Fruit fly (Drosophila melanogaster) whole organism, embryonic: Measurements from ENCODE around the gene Or9a.

Experiments used
- Atf-2 ChIP-seq: fragments of 200-800 bp; sonication (Bioruptor generic); optimal IDR thresholded peaks from 2 replicates; lab custom pipeline; 2016; ENCODE audit warnings: missing biosample characterization, missing genetic modification characterization
- Atf6 ChIP-seq: fragments of 200-800 bp; sonication (Bioruptor generic); IDR thresholded peaks from 2 replicates; pipeline ENCODE4 v1.3.6; 2022; ENCODE audit warnings: missing biosample characterization, missing genetic modification characterization
- BtbVII ChIP-seq: fragments of 200-800 bp; sonication (Bioruptor generic); optimal IDR thresholded peaks from 3 replicates; lab custom pipeline; 2017; ENCODE audit warnings: missing biosample characterization, mild to moderate bottlenecking, missing genetic modification characterization
- CG10267 ChIP-seq: fragments of 200-800 bp; sonication (Bioruptor generic); optimal IDR thresholded peaks from 2 replicates; lab custom pipeline; 2018; ENCODE audit warnings: missing biosample characterization, mild to moderate bottlenecking, missing genetic modification characterization, moderate library complexity
- CG11093 ChIP-seq: fragments of 200-800 bp; sonication (Bioruptor generic); IDR thresholded peaks from 3 replicates; pipeline ENCODE4 v1.3.6; 2022; ENCODE audit warnings: missing biosample characterization, missing genetic modification characterization
- CG12071 ChIP-seq: fragments of 200-800 bp; sonication (Bioruptor generic); optimal IDR thresholded peaks from 3 replicates; lab custom pipeline; 2018; ENCODE audit warnings: missing biosample characterization, mild to moderate bottlenecking, missing genetic modification characterization
- CG12659 ChIP-seq: fragments of 200-800 bp; sonication (Bioruptor generic); optimal IDR thresholded peaks from 3 replicates; lab custom pipeline; 2017; ENCODE audit warnings: mild to moderate bottlenecking, missing biosample characterization, missing genetic modification reagents, missing genetic modification characterization
- CG13894 ChIP-seq: fragments of 200-800 bp; sonication (Bioruptor generic); optimal IDR thresholded peaks from 3 replicates; lab custom pipeline; 2018; ENCODE audit warnings: missing biosample characterization, mild to moderate bottlenecking, missing genetic modification characterization, moderate library complexity
- CG14860 ChIP-seq: fragments of 200-800 bp; sonication (Bioruptor generic); IDR thresholded peaks from 3 replicates; pipeline ENCODE4 v1.3.6; 2022; ENCODE audit warnings: missing biosample characterization, missing genetic modification characterization; ENCODE audit not compliant: partially characterized antibody
- CG14965 ChIP-seq: fragments of 200-800 bp; sonication (Bioruptor generic); optimal IDR thresholded peaks from 2 replicates; lab custom pipeline; 2016; ENCODE audit warnings: missing biosample characterization, missing genetic modification characterization, borderline replicate concordance
- CG15601 ChIP-seq: fragments of 200-800 bp; sonication (Bioruptor generic); optimal IDR thresholded peaks from 3 replicates; lab custom pipeline; 2019; ENCODE audit warnings: missing biosample characterization, mild to moderate bottlenecking, missing genetic modification characterization, moderate library complexity
- CG18011 ChIP-seq: fragments of 200-800 bp; sonication (Bioruptor generic); optimal IDR thresholded peaks from 2 replicates; lab custom pipeline; 2017; ENCODE audit warnings: missing biosample characterization, missing genetic modification characterization, mild to moderate bottlenecking, moderate library complexity, missing genotype
- CG3838 ChIP-seq: fragments of 200-800 bp; sonication (Bioruptor generic); optimal IDR thresholded peaks from 3 replicates; lab custom pipeline; 2016; ENCODE audit warnings: missing biosample characterization, missing genetic modification characterization
- CG4360 ChIP-seq: fragments of 200-800 bp; sonication (Bioruptor generic); IDR thresholded peaks from 2 replicates; pipeline ENCODE4 v1.3.6; 2022; ENCODE audit warnings: missing biosample characterization, missing genetic modification characterization
- CG5953 ChIP-seq: fragments of 200-800 bp; sonication (Bioruptor generic); IDR thresholded peaks from 2 replicates; pipeline ENCODE4 v1.3.6; 2022; ENCODE audit warnings: missing biosample characterization, missing genetic modification characterization
- CG9727 ChIP-seq: fragments of 200-800 bp; sonication (Bioruptor generic); optimal IDR thresholded peaks from 3 replicates; lab custom pipeline; 2017; ENCODE audit warnings: missing biosample characterization, mild to moderate bottlenecking, missing genetic modification characterization
- CG9817 ChIP-seq: fragments of 200-800 bp; sonication (Bioruptor generic); optimal IDR thresholded peaks from 2 replicates; lab custom pipeline; 2018; ENCODE audit warnings: missing biosample characterization, mild to moderate bottlenecking, missing genetic modification characterization, moderate library complexity
- E2f2 ChIP-seq: fragments of 200-800 bp; sonication (Bioruptor generic); IDR thresholded peaks from 2 replicates; pipeline ENCODE4 v1.3.6; 2022; ENCODE audit warnings: missing biosample characterization, missing genetic modification characterization
- Ets97D ChIP-seq: fragments of 200-800 bp; sonication (Bioruptor generic); optimal IDR thresholded peaks from 3 replicates; lab custom pipeline; 2016; ENCODE audit warnings: missing biosample characterization, missing genetic modification characterization
- Fer2 ChIP-seq: fragments of 200-800 bp; sonication (Bioruptor generic); optimal IDR thresholded peaks from 2 replicates; lab custom pipeline; 2018; ENCODE audit warnings: missing biosample characterization, mild to moderate bottlenecking, missing genetic modification characterization, moderate library complexity
- Hey ChIP-seq: fragments of 200-800 bp; sonication (Bioruptor generic); optimal IDR thresholded peaks from 3 replicates; lab custom pipeline; 2018; ENCODE audit warnings: missing biosample characterization, mild to moderate bottlenecking, missing genetic modification characterization
- Hmx ChIP-seq: fragments of 200-800 bp; sonication (Bioruptor generic); optimal IDR thresholded peaks from 2 replicates; lab custom pipeline; 2016; ENCODE audit warnings: missing biosample characterization, missing genetic modification characterization
- Hr3 ChIP-seq: fragments of 200-800 bp; sonication (Bioruptor generic); optimal IDR thresholded peaks from 3 replicates; lab custom pipeline; 2016; ENCODE audit warnings: missing biosample characterization, missing genetic modification characterization
- MESR4 ChIP-seq: fragments of 200-800 bp; sonication (Bioruptor generic); optimal IDR thresholded peaks from 2 replicates; lab custom pipeline; 2018; ENCODE audit warnings: missing biosample characterization, mild to moderate bottlenecking, missing genetic modification characterization, moderate library complexity
- Nf-YC ChIP-seq: fragments of 200-800 bp; optimal IDR thresholded peaks from 3 replicates; lab custom pipeline; 2019; ENCODE audit warnings: missing biosample characterization, mild to moderate bottlenecking, missing genetic modification characterization, moderate library complexity
- PHDP ChIP-seq: fragments of 200-800 bp; sonication (Bioruptor generic); optimal IDR thresholded peaks from 3 replicates; lab custom pipeline; 2018; ENCODE audit warnings: missing biosample characterization, mild to moderate bottlenecking, missing genetic modification characterization, moderate library complexity
- Side ChIP-seq: fragments of 200-800 bp; sonication (Bioruptor generic); optimal IDR thresholded peaks from 2 replicates; lab custom pipeline; 2016; ENCODE audit warnings: missing biosample characterization, missing genetic modification characterization
- Ssrp ChIP-seq: fragments of 200-800 bp; sonication (Bioruptor generic); optimal IDR thresholded peaks from 2 replicates; lab custom pipeline; 2018; ENCODE audit warnings: missing biosample characterization, mild to moderate bottlenecking, missing genetic modification characterization, moderate library complexity
- al ChIP-seq: fragments of 200-800 bp; sonication (Bioruptor generic); IDR thresholded peaks from 2 replicates; pipeline ENCODE4 v1.3.6; 2022; ENCODE audit warnings: missing biosample characterization, missing genetic modification characterization
- az2 ChIP-seq: fragments of 200-800 bp; sonication (Bioruptor generic); optimal IDR thresholded peaks from 3 replicates; lab custom pipeline; 2016; ENCODE audit warnings: missing biosample characterization, missing genetic modification characterization
- bsh ChIP-seq, 2 experiments: fragments of 200-800 bp; sonication (Bioruptor generic); optimal IDR thresholded peaks; 2 replicates each; lab custom pipeline; 2017 to 2018; ENCODE audit warnings: mild to moderate bottlenecking in 2 of 2, missing biosample characterization in 2 of 2, missing genetic modification characterization in 2 of 2, moderate library complexity in 1 of 2
- cas ChIP-seq: fragments of 200-800 bp; sonication (Bioruptor generic); IDR thresholded peaks from 2 replicates; pipeline ENCODE4 v1.3.6; 2022; ENCODE audit warnings: missing biosample characterization, missing genetic modification characterization
- eve ChIP-seq, 2 experiments: fragments of >200 bp; optimal IDR thresholded peaks; 2 replicates each; lab custom pipeline; 2017; ENCODE audit warnings: missing biosample characterization in 2 of 2, missing genetic modification characterization in 2 of 2
- fd64A ChIP-seq: fragments of 200-800 bp; sonication (Bioruptor generic); optimal IDR thresholded peaks from 3 replicates; lab custom pipeline; 2018; ENCODE audit warnings: missing biosample characterization, mild to moderate bottlenecking, missing genetic modification characterization
- gce ChIP-seq: fragments of 200-800 bp; sonication (Bioruptor generic); IDR thresholded peaks from 3 replicates; pipeline ENCODE4 v1.3.6; 2022; ENCODE audit warnings: missing biosample characterization, missing genetic modification characterization
- gcm ChIP-seq: fragments of 200-800 bp; sonication (Bioruptor generic); optimal IDR thresholded peaks from 2 replicates; lab custom pipeline; 2019; ENCODE audit warnings: missing biosample characterization, mild to moderate bottlenecking, missing genetic modification characterization, moderate library complexity
- hkb ChIP-seq, 2 experiments: fragments of 200-800 bp in 1 of 2; fragments of >200 bp in 1 of 2; sonication (Bioruptor generic) in 1 of 2; IDR thresholded peaks in 1 of 2; optimal IDR thresholded peaks in 1 of 2; 2 replicates each; pipeline versions ENCODE4 v1.3.6 to Lab custom; 2017 to 2022; ENCODE audit warnings: missing biosample characterization in 1 of 2, missing genetic modification characterization in 1 of 2
- lab ChIP-seq: fragments of 200-800 bp; sonication (Bioruptor generic); optimal IDR thresholded peaks from 3 replicates; lab custom pipeline; 2017; ENCODE audit warnings: missing biosample characterization, missing genetic modification characterization, mild to moderate bottlenecking, moderate library complexity, missing genetic modification reagents
- lmd ChIP-seq: fragments of 200-800 bp; sonication (Bioruptor generic); IDR thresholded peaks from 2 replicates; pipeline ENCODE4 v1.3.6; 2022; ENCODE audit warnings: missing biosample characterization, missing genetic modification characterization
- onecut ChIP-seq: fragments of 200-800 bp; sonication (Bioruptor generic); IDR thresholded peaks from 2 replicates; pipeline ENCODE4 v1.3.6; 2022; ENCODE audit warnings: missing biosample characterization, missing genetic modification characterization
- pfk ChIP-seq: fragments of 200-800 bp; sonication (Bioruptor generic); optimal IDR thresholded peaks from 2 replicates; lab custom pipeline; 2018; ENCODE audit warnings: missing biosample characterization, mild to moderate bottlenecking, missing genetic modification characterization, moderate library complexity
- pum ChIP-seq: fragments of 200-800 bp; sonication (Bioruptor generic); optimal IDR thresholded peaks from 2 replicates; lab custom pipeline; 2016; ENCODE audit warnings: missing biosample characterization, missing genetic modification characterization
- pzg ChIP-seq: fragments of 200-800 bp; sonication (Bioruptor generic); optimal IDR thresholded peaks from 3 replicates; lab custom pipeline; 2018; ENCODE audit warnings: missing biosample characterization, mild to moderate bottlenecking, missing genetic modification characterization, moderate library complexity
- sc ChIP-seq, 3 experiments: fragments of >200 bp in 2 of 3; fragments of 200-800 bp in 1 of 3; sonication (Bioruptor generic) in 1 of 3; optimal IDR thresholded peaks; 2 replicates in 2 of 3; 3 replicates in 1 of 3; lab custom pipeline; 2017; ENCODE audit warnings: mild to moderate bottlenecking in 1 of 3, missing biosample characterization in 1 of 3, missing genetic modification characterization in 1 of 3, missing genetic modification reagents in 1 of 3
- scrt ChIP-seq: fragments of 200-800 bp; sonication (Bioruptor generic); optimal IDR thresholded peaks from 2 replicates; lab custom pipeline; 2018; ENCODE audit warnings: missing biosample characterization, mild to moderate bottlenecking, missing genetic modification characterization, moderate library complexity
- sim ChIP-seq: fragments of 200-800 bp; sonication (Bioruptor generic); IDR thresholded peaks from 2 replicates; pipeline ENCODE4 v1.3.6; 2022; ENCODE audit warnings: missing biosample characterization, missing genetic modification characterization
- tll ChIP-seq, 2 experiments: fragments of 200-800 bp in 1 of 2; fragments of >200 bp in 1 of 2; sonication (Bioruptor generic) in 1 of 2; optimal IDR thresholded peaks; 2 replicates each; lab custom pipeline; 2017 to 2019; ENCODE audit warnings: missing biosample characterization in 2 of 2, missing genetic modification characterization in 2 of 2, mild to moderate bottlenecking in 1 of 2, moderate library complexity in 1 of 2
- trem ChIP-seq: fragments of 200-800 bp; optimal IDR thresholded peaks from 3 replicates; lab custom pipeline; 2019; ENCODE audit warnings: missing biosample characterization, mild to moderate bottlenecking, missing genetic modification characterization, moderate library complexity
- unpg ChIP-seq: fragments of 200-800 bp; sonication (Bioruptor generic); optimal IDR thresholded peaks from 3 replicates; lab custom pipeline; 2018; ENCODE audit warnings: missing biosample characterization, mild to moderate bottlenecking, missing genetic modification characterization, moderate library complexity

Gene Or9a

dm6 chrX:10461938-10462337 lies 2.5 kb upstream of the Or9a start (continued):
- TF ChIP-seq Hmx (no peak), Side (no peak), sc (optimal IDR thresholded peaks at IDR 0.05; lab: Kevin White, UChicago) (no peak), sc (GFP tag; optimal IDR thresholded peaks at IDR 0.05; lab: Kevin White, UChicago) (no peak), cas (no peak), lab (GFP tag; lab: Kevin White, UChicago) (no peak), pfk (GFP tag; lab: Kevin White, UChicago) (no peak), Hr3 (GFP tag; lab: Kevin White, UChicago) (no peak), CG13894 (tag; lab: Kevin White, UChicago) (no peak), gce (GFP tag; lab: Robert Waterston, UW) (no peak), Ssrp (no peak), CG15601 (tag; lab: Kevin White, UChicago) (no peak), CG3838 (GFP tag; lab: Kevin White, UChicago) (no peak), CG4360 (no peak), PHDP (tag; lab: Kevin White, UChicago) (no peak), Ets97D (GFP tag; lab: Kevin White, UChicago) (peak; percentile 91), Atf-2 (GFP tag; lab: Kevin White, UChicago) (no peak), scrt (no peak), lmd (no peak), CG11093 (GFP tag; lab: Robert Waterston, UW) (no peak), Fer2 (tag; lab: Kevin White, UChicago) (no peak), unpg (GFP tag; lab: Kevin White, UChicago) (peak; percentile 30), sim (GFP tag; lab: Robert Waterston, UW) (peak; percentile 47; the same call in 1 of the 2 replicates), eve (GFP tag; optimal IDR thresholded peaks at IDR 0.05; lab: Kevin White, UChicago) (no peak), az2 (GFP tag; lab: Kevin White, UChicago) (no peak), onecut (GFP tag; lab: Robert Waterston, UW) (peak; percentile 42; the same call in 1 of the 2 replicates), fd64A (peak; percentile 5), MESR4 (GFP tag; lab: Kevin White, UChicago) (no peak), CG14965 (GFP tag; lab: Kevin White, UChicago) (no peak), CG9817 (tag; lab: Kevin White, UChicago) (no peak), CG18011 (GFP tag; lab: Kevin White, UChicago) (no peak), Nf-YC (no peak), CG10267 (tag; lab: Kevin White, UChicago) (peak; percentile 35), al (no peak), CG14860 (no peak), pzg (GFP tag; lab: Kevin White, UChicago) (no peak), CG9727 (GFP tag; lab: Kevin White, UChicago) (peak; percentile 39), tll (GFP tag; optimal IDR thresholded peaks at IDR 0.05; lab: Kevin White, UChicago) (no peak), BtbVII (GFP tag; lab: Kevin White, UChicago) (peak; percentile 17), CG12071 (GFP tag; lab: Kevin White, UChicago) (peak; percentile 48), bsh (GFP tag; optimal IDR thresholded peaks at IDR 0.05; lab: Kevin White, UChicago) (peak in 1 of 2 experiments; percentile 6), CG12659 (GFP tag; lab: Kevin White, UChicago) (peak; percentile 3), Hey (no peak), hkb (optimal IDR thresholded peaks at IDR 0.05; lab: Kevin White, UChicago) (no peak), hkb (GFP tag; IDR thresholded peaks at IDR 0.05; lab: Robert Waterston, UW) (peak; percentile 13; the same call in 1 of the 2 replicates), pum (GFP tag; lab: Kevin White, UChicago) (no peak), E2f2 (GFP tag; lab: Robert Waterston, UW) (peak; percentile 26), Atf6 (GFP tag; lab: Robert Waterston, UW) (no peak), trem (tag; lab: Kevin White, UChicago) (peak; percentile 20), CG5953 (GFP tag; lab: Robert Waterston, UW) (0 out of 2 replicates have a peak, but pooled peaks have one; percentile 9), gcm (GFP tag; lab: Kevin White, UChicago) (peak; percentile 45)
